Fruit fly (Drosophila melanogaster) whole organism, embryonic: ENCODE data around the gene CG42764.

Source experiments
- BtbVII ChIP-seq: fragments of 200-800 bp; sonication (Bioruptor generic); optimal IDR thresholded peaks from 3 replicates; lab custom pipeline; 2017; ENCODE audit warnings: missing biosample characterization, mild to moderate bottlenecking, missing genetic modification characterization
- C15 ChIP-seq: fragments of 200-800 bp; sonication (Bioruptor generic); IDR thresholded peaks from 3 replicates; pipeline ENCODE4 v1.3.6; 2022; ENCODE audit warnings: missing biosample characterization, missing genetic modification characterization
- CG10959 ChIP-seq: fragments of 200-800 bp; sonication (Bioruptor generic); IDR thresholded peaks from 2 replicates; pipeline ENCODE4 v1.3.6; 2022; ENCODE audit warnings: missing biosample characterization, missing genetic modification characterization
- CG11504 ChIP-seq: fragments of 200-800 bp; sonication (Bioruptor generic); optimal IDR thresholded peaks from 3 replicates; lab custom pipeline; 2019; ENCODE audit warnings: missing biosample characterization, mild to moderate bottlenecking, missing genetic modification characterization, moderate library complexity
- CG12236 ChIP-seq: fragments of 200-800 bp; sonication (Bioruptor generic); optimal IDR thresholded peaks from 2 replicates; lab custom pipeline; 2016; ENCODE audit warnings: missing biosample characterization, missing genetic modification characterization
- CG2120 ChIP-seq: fragments of 200-800 bp; sonication (Bioruptor generic); optimal IDR thresholded peaks from 3 replicates; lab custom pipeline; 2016; ENCODE audit warnings: missing biosample characterization, missing genetic modification characterization
- CG30403 ChIP-seq: fragments of 200-800 bp; sonication (Bioruptor generic); optimal IDR thresholded peaks from 3 replicates; lab custom pipeline; 2016; ENCODE audit warnings: missing biosample characterization, missing genetic modification characterization
- CG32532 ChIP-seq: fragments of 200-800 bp; sonication (Bioruptor generic); IDR thresholded peaks from 2 replicates; pipeline ENCODE4 v1.3.6; 2022; ENCODE audit warnings: missing biosample characterization, missing genetic modification characterization
- CG34224 ChIP-seq: fragments of 200-800 bp; sonication (Bioruptor generic); IDR thresholded peaks from 3 replicates; pipeline ENCODE4 v1.3.6; 2022; ENCODE audit warnings: missing biosample characterization, missing genetic modification characterization; ENCODE audit not compliant: partially characterized antibody
- CG34376 ChIP-seq: fragments of 200-800 bp; sonication (Bioruptor generic); optimal IDR thresholded peaks from 2 replicates; lab custom pipeline; 2018; ENCODE audit warnings: missing biosample characterization, mild to moderate bottlenecking, missing genetic modification characterization
- CG3726 ChIP-seq: fragments of 200-800 bp; sonication (Bioruptor generic); IDR thresholded peaks from 3 replicates; pipeline ENCODE4, ENCODE4 v1.3.6; 2022; ENCODE audit warnings: missing biosample characterization, missing genetic modification characterization
- CG5180 ChIP-seq: fragments of 200-800 bp; sonication (Bioruptor generic); optimal IDR thresholded peaks from 3 replicates; lab custom pipeline; 2017; ENCODE audit warnings: missing biosample characterization, missing genetic modification characterization, mild to moderate bottlenecking, moderate library complexity, missing genetic modification reagents
- CG5953 ChIP-seq: fragments of 200-800 bp; sonication (Bioruptor generic); IDR thresholded peaks from 2 replicates; pipeline ENCODE4 v1.3.6; 2022; ENCODE audit warnings: missing biosample characterization, missing genetic modification characterization
- CG6654 ChIP-seq: fragments of 200-800 bp; sonication (Bioruptor generic); optimal IDR thresholded peaks from 2 replicates; lab custom pipeline; 2017; ENCODE audit warnings: missing biosample characterization, mild to moderate bottlenecking, missing genetic modification characterization
- CG7556 ChIP-seq: fragments of 200-800 bp; sonication (Bioruptor generic); optimal IDR thresholded peaks from 2 replicates; lab custom pipeline; 2017; ENCODE audit warnings: missing biosample characterization, mild to moderate bottlenecking, missing genetic modification characterization
- CG8478 ChIP-seq: fragments of >200 bp; optimal IDR thresholded peaks from 2 replicates; lab custom pipeline; 2018
- CG9797 ChIP-seq: fragments of 200-800 bp; sonication (Bioruptor generic); optimal IDR thresholded peaks from 3 replicates; lab custom pipeline; 2018; ENCODE audit warnings: missing biosample characterization, mild to moderate bottlenecking, missing genetic modification characterization
- Dip3 ChIP-seq: fragments of 200-800 bp; sonication (Bioruptor generic); optimal IDR thresholded peaks from 3 replicates; lab custom pipeline; 2016; ENCODE audit warnings: missing biosample characterization, missing genetic modification characterization
- Eip74EF ChIP-seq, 2 experiments: fragments of 200-800 bp in 1 of 2; fragments of >200 bp in 1 of 2; sonication (Bioruptor generic) in 1 of 2; optimal IDR thresholded peaks; 2 replicates each; lab custom pipeline; 2017 to 2019; ENCODE audit warnings: missing biosample characterization in 2 of 2, missing genetic modification characterization in 2 of 2, mild to moderate bottlenecking in 1 of 2, moderate library complexity in 1 of 2
- HHEX ChIP-seq: fragments of 200-800 bp; sonication (Bioruptor generic); optimal IDR thresholded peaks from 3 replicates; lab custom pipeline; 2017; ENCODE audit warnings: missing biosample characterization, mild to moderate bottlenecking, missing genetic modification characterization, missing genetic modification reagents
- Hey ChIP-seq: fragments of 200-800 bp; sonication (Bioruptor generic); optimal IDR thresholded peaks from 3 replicates; lab custom pipeline; 2018; ENCODE audit warnings: missing biosample characterization, mild to moderate bottlenecking, missing genetic modification characterization
- Hmx ChIP-seq: fragments of 200-800 bp; sonication (Bioruptor generic); optimal IDR thresholded peaks from 2 replicates; lab custom pipeline; 2016; ENCODE audit warnings: missing biosample characterization, missing genetic modification characterization
- Hr3 ChIP-seq: fragments of 200-800 bp; sonication (Bioruptor generic); optimal IDR thresholded peaks from 3 replicates; lab custom pipeline; 2016; ENCODE audit warnings: missing biosample characterization, missing genetic modification characterization
- Med ChIP-seq: fragments of 200-800 bp; sonication (Bioruptor generic); peaks from one replicate; lab custom pipeline; 2016; ENCODE audit warnings: missing biosample characterization, missing genetic modification characterization, mild to moderate bottlenecking, inconsistent platforms, moderate library complexity
- Pdp1 ChIP-seq, 2 experiments: fragments of 200-800 bp; sonication (Bioruptor generic); optimal IDR thresholded peaks; 3 replicates each; lab custom pipeline; 2016; ENCODE audit warnings: missing biosample characterization in 2 of 2, missing genetic modification characterization in 2 of 2, mild to moderate bottlenecking in 1 of 2, moderate library complexity in 1 of 2
- Side ChIP-seq: fragments of 200-800 bp; sonication (Bioruptor generic); optimal IDR thresholded peaks from 2 replicates; lab custom pipeline; 2016; ENCODE audit warnings: missing biosample characterization, missing genetic modification characterization
- ara ChIP-seq: fragments of 200-800 bp; sonication (Bioruptor generic); IDR thresholded peaks from 2 replicates; pipeline ENCODE4 v1.3.6; 2022; ENCODE audit warnings: missing biosample characterization, missing genetic modification characterization
- da ChIP-seq: fragments of 200-800 bp; sonication (Bioruptor generic); optimal IDR thresholded peaks from 2 replicates; lab custom pipeline; 2016; ENCODE audit warnings: missing biosample characterization, missing genetic modification characterization
- disco-r ChIP-seq: fragments of 200-800 bp; sonication (Bioruptor generic); optimal IDR thresholded peaks from 2 replicates; lab custom pipeline; 2016; ENCODE audit warnings: missing biosample characterization, missing genetic modification characterization
- dmrt99B ChIP-seq: fragments of 200-800 bp; sonication (Bioruptor generic); optimal IDR thresholded peaks from 2 replicates; lab custom pipeline; 2018; ENCODE audit warnings: missing biosample characterization, mild to moderate bottlenecking, missing genetic modification characterization, moderate library complexity
- fd102C ChIP-seq: fragments of 200-800 bp; sonication (Bioruptor generic); optimal IDR thresholded peaks from 2 replicates; lab custom pipeline; 2018; ENCODE audit warnings: missing biosample characterization, mild to moderate bottlenecking, missing genetic modification characterization, moderate library complexity
- ftz-f1 ChIP-seq: fragments of 200-800 bp; sonication (Bioruptor generic); optimal IDR thresholded peaks from 2 replicates; lab custom pipeline; 2016; ENCODE audit warnings: missing biosample characterization, missing genetic modification characterization
- ham ChIP-seq: fragments of 200-800 bp; sonication (Bioruptor generic); IDR thresholded peaks from 2 replicates; pipeline ENCODE4 v1.3.6; 2022; ENCODE audit warnings: missing biosample characterization, missing genetic modification characterization
- ken ChIP-seq: fragments of 200-800 bp; sonication (Bioruptor generic); IDR thresholded peaks from 3 replicates; pipeline ENCODE4 v1.3.6; 2022; ENCODE audit warnings: missing biosample characterization, missing genetic modification characterization
- kni ChIP-seq: fragments of 200-800 bp; sonication (Bioruptor generic); optimal IDR thresholded peaks from 3 replicates; lab custom pipeline; 2017; ENCODE audit warnings: mild to moderate bottlenecking, missing biosample characterization, missing genetic modification reagents, missing genetic modification characterization
- lmd ChIP-seq: fragments of 200-800 bp; sonication (Bioruptor generic); IDR thresholded peaks from 2 replicates; pipeline ENCODE4 v1.3.6; 2022; ENCODE audit warnings: missing biosample characterization, missing genetic modification characterization
- mirr ChIP-seq: fragments of 200-800 bp; sonication (Bioruptor generic); optimal IDR thresholded peaks from 3 replicates; lab custom pipeline; 2018; ENCODE audit warnings: missing biosample characterization, mild to moderate bottlenecking, missing genetic modification characterization
- otp ChIP-seq: fragments of 200-800 bp; sonication (Bioruptor generic); IDR thresholded peaks from 3 replicates; pipeline ENCODE4, ENCODE4 v1.3.6; 2022; ENCODE audit warnings: missing biosample characterization, missing genetic modification characterization
- pb ChIP-seq: fragments of 200-800 bp; sonication (Bioruptor generic); optimal IDR thresholded peaks from 3 replicates; lab custom pipeline; 2016; ENCODE audit warnings: missing biosample characterization, missing genetic modification characterization
- repo ChIP-seq: fragments of 200-800 bp; sonication (Bioruptor generic); optimal IDR thresholded peaks from 2 replicates; lab custom pipeline; 2016; ENCODE audit warnings: missing biosample characterization, missing genetic modification characterization
- schlank ChIP-seq: fragments of 200-800 bp; sonication (Bioruptor generic); optimal IDR thresholded peaks from 2 replicates; lab custom pipeline; 2018; ENCODE audit warnings: missing biosample characterization, mild to moderate bottlenecking, missing genetic modification characterization
- scrt ChIP-seq: fragments of 200-800 bp; sonication (Bioruptor generic); optimal IDR thresholded peaks from 2 replicates; lab custom pipeline; 2018; ENCODE audit warnings: missing biosample characterization, mild to moderate bottlenecking, missing genetic modification characterization, moderate library complexity
- sna ChIP-seq: fragments of 200-800 bp; sonication (Bioruptor generic); IDR thresholded peaks from 2 replicates; pipeline ENCODE4 v1.3.6; 2022; ENCODE audit warnings: missing biosample characterization, missing genetic modification characterization; ENCODE audit not compliant: partially characterized antibody
- sr ChIP-seq: fragments of 200-800 bp; sonication (Bioruptor generic); IDR thresholded peaks from 3 replicates; pipeline ENCODE4 v1.3.6; 2022; ENCODE audit warnings: missing biosample characterization, missing genetic modification characterization
- ssp ChIP-seq: fragments of 200-800 bp; sonication (Bioruptor generic); IDR thresholded peaks from 2 replicates; pipeline ENCODE4 v1.3.6; 2022; ENCODE audit warnings: missing biosample characterization, missing genetic modification characterization
- tna ChIP-seq: fragments of 200-800 bp; sonication (Bioruptor generic); IDR thresholded peaks from 2 replicates; pipeline ENCODE4 v1.3.6; 2022; ENCODE audit warnings: missing biosample characterization, missing genetic modification characterization; ENCODE audit not compliant: partially characterized antibody
- usp ChIP-seq: fragments of >200 bp; optimal IDR thresholded peaks from 2 replicates; lab custom pipeline; 2017; ENCODE audit warnings: missing biosample characterization, missing genetic modification characterization
- vnd ChIP-seq: fragments of 200-800 bp; sonication (Bioruptor generic); IDR thresholded peaks from 3 replicates; pipeline ENCODE4 v1.3.6; 2022; ENCODE audit warnings: missing biosample characterization, missing genetic modification characterization; ENCODE audit not compliant: partially characterized antibody
- zf30C ChIP-seq: fragments of 200-800 bp; sonication (Bioruptor generic); optimal IDR thresholded peaks from 3 replicates; lab custom pipeline; 2018; ENCODE audit warnings: missing biosample characterization, mild to moderate bottlenecking, missing genetic modification characterization

The CG42764 gene

dm6 chr3L:20497124-20497996 is 31.5 kb upstream of the CG42764 start, which contains the start of gene CG32425 (continued):
- no peak for TF ChIP-seq otp
- TF ChIP-seq CG5180 (GFP tag; lab: Kevin White, UChicago) = no peak
- TF ChIP-seq CG32532 (GFP tag; lab: Robert Waterston, UW) = no peak
- TF ChIP-seq dmrt99B (tag; lab: Kevin White, UChicago) = no peak
- TF ChIP-seq disco-r (GFP tag; lab: Kevin White, UChicago) = no peak
- no peak for TF ChIP-seq Hr3 (GFP tag; lab: Kevin White, UChicago)
- no peak for TF ChIP-seq CG6654 (GFP tag; lab: Kevin White, UChicago)
- TF ChIP-seq CG9797 (GFP tag; lab: Kevin White, UChicago) = peak; percentile 35
- TF ChIP-seq ken (GFP tag; lab: Robert Waterston, UW) = peak; percentile 49; the same call in 1 of the 3 replicates
- no peak for TF ChIP-seq CG5953 (GFP tag; lab: Robert Waterston, UW)
- TF ChIP-seq pb (GFP tag; lab: Kevin White, UChicago) = no peak
- TF ChIP-seq Eip74EF (GFP tag; optimal IDR thresholded peaks at IDR 0.05; lab: Kevin White, UChicago) = no peak
- TF ChIP-seq CG3726 (GFP tag; lab: Robert Waterston, UW) = no peak
- TF ChIP-seq CG7556 (GFP tag; lab: Kevin White, UChicago) = no peak
- TF ChIP-seq scrt = no peak
- no peak for TF ChIP-seq Side (GFP tag; lab: Kevin White, UChicago)
- no peak for TF ChIP-seq Hmx (GFP tag; lab: Kevin White, UChicago)
- TF ChIP-seq C15 = no peak
- no peak for TF ChIP-seq zf30C (GFP tag; lab: Kevin White, UChicago)
- no peak for TF ChIP-seq CG10959
- TF ChIP-seq BtbVII (GFP tag; lab: Kevin White, UChicago) = no peak
- TF ChIP-seq CG8478 (lab: Kevin White, UChicago) = no peak
- TF ChIP-seq tna (GFP tag; lab: Robert Waterston, UW) = no peak
- TF ChIP-seq Dip3 (GFP tag; lab: Kevin White, UChicago) = no peak
- TF ChIP-seq Hey (tag; lab: Kevin White, UChicago) = no peak
- TF ChIP-seq fd102C (GFP tag; lab: Kevin White, UChicago) = no peak
- TF ChIP-seq ara (GFP tag; lab: Robert Waterston, UW) = no peak
- no peak for TF ChIP-seq kni (GFP tag; lab: Kevin White, UChicago)
- peak in 1 of 2 experiments; percentile 80 for TF ChIP-seq Pdp1 (GFP tag; optimal IDR thresholded peaks at IDR 0.05; lab: Kevin White, UChicago)
- TF ChIP-seq schlank (tag; lab: Kevin White, UChicago) = no peak
- TF ChIP-seq lmd (GFP tag; lab: Robert Waterston, UW) = no peak; the same call in 1 of the 2 replicates
- TF ChIP-seq CG2120 = peak; percentile 28
- no peak for TF ChIP-seq sna (GFP tag; lab: Robert Waterston, UW)
- TF ChIP-seq Med (GFP tag; lab: Kevin White, UChicago) = peak; percentile 41
- TF ChIP-seq mirr (GFP tag; lab: Kevin White, UChicago) = no peak
- TF ChIP-seq CG34224 (GFP tag; lab: Robert Waterston, UW) = 0 out of 3 replicates have a peak, but pooled peaks have one; percentile 16
- peak; percentile 33 for TF ChIP-seq CG30403
- TF ChIP-seq CG34376 (GFP tag; lab: Kevin White, UChicago) = peak; percentile 13
- no peak for TF ChIP-seq CG12236 (GFP tag; lab: Kevin White, UChicago)
- TF ChIP-seq ftz-f1 (GFP tag; lab: Kevin White, UChicago) = no peak
- TF ChIP-seq ham (GFP tag; lab: Robert Waterston, UW) = no peak
- no peak for TF ChIP-seq vnd (GFP tag; lab: Robert Waterston, UW)
- no peak for TF ChIP-seq da (GFP tag; lab: Kevin White, UChicago)
- no peak for TF ChIP-seq usp (GFP tag; lab: Kevin White, UChicago)
- TF ChIP-seq HHEX = no peak
- TF ChIP-seq ssp = no peak
- TF ChIP-seq CG11504 (tag; lab: Kevin White, UChicago) = peak; percentile 46
- TF ChIP-seq repo (GFP tag; lab: Kevin White, UChicago) = no peak
- no peak for TF ChIP-seq sr (GFP tag; lab: Robert Waterston, UW)
